Worm (Caenorhabditis elegans): ENCODE measurements around the gene Y38H6C.13.

Gene Y38H6C.13

DNA sequence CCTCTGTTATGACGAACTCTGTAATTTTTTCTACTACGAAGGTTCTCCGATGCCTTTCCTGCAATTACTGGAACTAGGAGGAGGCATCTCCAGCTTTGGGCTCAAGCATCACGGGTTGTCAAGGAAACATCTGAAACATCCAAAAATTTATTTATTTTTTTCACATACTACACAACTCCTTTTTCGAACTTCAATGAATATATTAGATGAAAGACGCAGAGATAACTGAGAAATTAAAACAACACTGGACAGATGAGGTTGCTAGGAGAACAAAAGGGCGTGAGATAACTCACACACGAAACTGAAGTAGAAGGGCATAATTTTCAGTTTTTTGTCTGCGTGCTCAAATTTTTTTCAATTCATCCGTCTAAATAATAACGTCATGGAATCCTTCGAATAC is at the start of gene Y38H6C.13:
Gene Y38H6C.13 (plus strand): TSS at position 301 of the 400 bp plus-strand sequence.
- TF ChIP-seq cebp-2 (GFP tag; IDR thresholded peaks at IDR 0.05): no peak
- no peak for TF ChIP-seq lin-26 (GFP tag; IDR thresholded peaks at IDR 0.05)
- TF ChIP-seq ceh-27 (GFP tag; optimal IDR thresholded peaks at IDR 0.05): no peak
- no peak for TF ChIP-seq chd-7 (tag; optimal IDR thresholded peaks at IDR 0.05)
- TF ChIP-seq attf-3 (GFP tag; conservative IDR thresholded peaks at IDR 0.05): no peak
- TF ChIP-seq nfya-2 (GFP tag; IDR thresholded peaks at IDR 0.05): no peak
- no peak for TF ChIP-seq dpff-1 (tag; optimal IDR thresholded peaks at IDR 0.05)
- TF ChIP-seq Y95B8A.8 (GFP tag; IDR thresholded peaks at IDR 0.05): no peak
- no peak for TF ChIP-seq bed-2 (GFP tag; IDR thresholded peaks at IDR 0.05)
- no peak for TF ChIP-seq mel-28 (tag; optimal IDR thresholded peaks at IDR 0.05; ENCODE audit: borderline replicate concordance)
- no peak for TF ChIP-seq let-526 (GFP tag; IDR thresholded peaks at IDR 0.05)
- no peak for TF ChIP-seq Y67H2A.10 (GFP tag; conservative IDR thresholded peaks at IDR 0.05)
- TF ChIP-seq somi-1 (GFP tag; optimal IDR thresholded peaks at IDR 0.05): no peak
- no peak for TF ChIP-seq ceh-91 (GFP tag; IDR thresholded peaks at IDR 0.05)
- no peak for TF ChIP-seq F49E8.2 (tag; optimal IDR thresholded peaks at IDR 0.05; ENCODE audit: insufficient read depth)

DNA sequence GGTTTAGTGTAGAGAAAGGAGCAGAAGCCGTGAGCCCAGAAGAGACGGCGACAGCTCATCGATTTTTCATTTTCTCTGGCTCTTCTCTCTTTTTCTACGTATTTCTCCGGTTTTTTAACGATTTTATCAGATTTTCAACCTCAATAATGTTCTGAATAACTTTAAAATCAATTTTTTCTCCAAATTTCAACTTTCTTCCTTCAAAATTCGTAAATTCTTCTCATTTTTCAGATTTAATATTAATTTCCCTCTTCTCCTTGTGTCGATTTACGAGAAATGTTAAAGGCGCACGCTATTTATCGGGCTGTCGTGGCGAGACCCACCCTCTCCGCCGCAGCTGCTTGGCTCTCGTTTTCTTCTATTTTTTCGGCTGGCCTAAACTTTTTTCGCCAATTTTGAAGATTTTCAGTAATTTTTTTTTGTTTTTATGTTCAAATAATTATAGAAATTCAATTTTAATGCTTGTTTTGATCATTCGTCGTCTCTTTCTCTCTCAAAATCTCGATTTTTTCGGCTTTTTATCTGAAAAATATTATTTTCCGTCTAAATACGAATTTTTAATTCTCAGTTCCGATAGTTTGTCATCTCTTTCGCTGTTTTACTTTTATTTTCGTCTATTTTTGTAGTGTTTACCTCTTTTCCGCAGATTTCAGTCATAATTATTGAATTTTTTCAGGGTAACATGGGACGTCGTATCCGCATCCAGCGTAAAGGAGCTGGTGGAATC is 48.4 kb upstream of the Y38H6C.13 start, which contains the start of the genes calf-1 and rpl-2:
Gene calf-1 (minus strand): TSS at position 77 of the 727 bp plus-strand sequence.
Gene rpl-2 (plus strand): TSS at position 677 of the 727 bp plus-strand sequence.
- TF ChIP-seq ekl-4 (GFP tag; IDR thresholded peaks at IDR 0.05) (peak; percentile 34; the same call in 1 of the 2 replicates), hrde-1 (tag; optimal IDR thresholded peaks at IDR 0.05; ENCODE audit: borderline replicate concordance) (no peak), let-607 (tag; optimal IDR thresholded peaks at IDR 0.05) (no peak), lin-40 (tag; optimal IDR thresholded peaks at IDR 0.05) (peak; percentile 24), egrh-3 (GFP tag; IDR thresholded peaks at IDR 0.05) (0 out of 2 replicates have a peak, but pooled peaks have one; percentile 15), F23B12.7 (tag; optimal IDR thresholded peaks at IDR 0.05; ENCODE audit: insufficient read depth) (peak; percentile 53), mxl-1 (tag; optimal IDR thresholded peaks at IDR 0.05) (no peak), snpc-4 (GFP tag; optimal IDR thresholded peaks at IDR 0.05) (peak; percentile 44), snpc-4 (tag; optimal IDR thresholded peaks at IDR 0.05) (peak in 2 of 4 experiments; percentile 9 to 36), D2030.7 (GFP tag; IDR thresholded peaks at IDR 0.05) (peak; percentile 69; the same call in 1 of the 2 replicates), madf-6 (GFP tag; IDR thresholded peaks at IDR 0.05) (peak; percentile 60; the same call in 1 of the 2 replicates), zim-3 (tag; optimal IDR thresholded peaks at IDR 0.05) (no peak), attf-5 (GFP tag; optimal IDR thresholded peaks at IDR 0.05) (peak; percentile 51), lin-35 (GFP tag; optimal IDR thresholded peaks at IDR 0.05) (no peak), tbp1 (GFP tag; optimal IDR thresholded peaks at IDR 0.05) (peak; percentile 13), Y95B8A.8 (GFP tag; IDR thresholded peaks at IDR 0.05) (no peak), lsl-1 (GFP tag; optimal IDR thresholded peaks at IDR 0.05) (peak; percentile 37), nhr-80 (tag; optimal IDR thresholded peaks at IDR 0.05) (peak; percentile 10), F33H1.4 (GFP tag; IDR thresholded peaks at IDR 0.05) (peak; percentile 86), efl-1 (GFP tag; optimal IDR thresholded peaks at IDR 0.05) (peak; percentile 21), mcd-1 (GFP tag; IDR thresholded peaks at IDR 0.05) (peak; percentile 20; the same call in 1 of the 2 replicates), madf-10 (tag; optimal IDR thresholded peaks at IDR 0.05) (peak; percentile 7), rpc-1 (optimal IDR thresholded peaks at IDR 0.05) (no peak), rpc-1 (tag; optimal IDR thresholded peaks at IDR 0.05) (no peak), cebp-1 (GFP tag; IDR thresholded peaks at IDR 0.05) (0 out of 2 replicates have a peak, but pooled peaks have one; percentile 12), cebp-1 (tag; optimal IDR thresholded peaks at IDR 0.05) (peak; percentile 58), hlh-12 (tag; optimal IDR thresholded peaks at IDR 0.05) (no peak), snpc-1.3 (tag; optimal IDR thresholded peaks at IDR 0.05; ENCODE audit: insufficient read depth) (peak; percentile 51)

Data from whole organism, young adult.